Fruit fly (Drosophila melanogaster) whole organism, adult: Measurements from ENCODE around the gene Dhdds.
A peak's percentile ranks its signal among the peaks of the same experiment; 100 is the strongest.

ENCODE experiments used
- CG11617 ChIP-seq: fragments of 200-800 bp; sonication (Bioruptor generic); optimal IDR thresholded peaks from 2 replicates; lab custom pipeline; 2017; ENCODE audit warnings: mild to moderate bottlenecking, missing biosample characterization, missing genetic modification reagents, missing genetic modification characterization
- CG12768 ChIP-seq: fragments of 200-800 bp; sonication (Bioruptor generic); optimal IDR thresholded peaks from 2 replicates; lab custom pipeline; 2017; ENCODE audit warnings: missing biosample characterization, missing genetic modification characterization, mild to moderate bottlenecking, moderate library complexity, missing genetic modification reagents
- CG14711 ChIP-seq: fragments of 200-800 bp; sonication (Bioruptor generic); optimal IDR thresholded peaks from 2 replicates; lab custom pipeline; 2018; ENCODE audit warnings: missing biosample characterization, mild to moderate bottlenecking, missing genetic modification characterization, moderate library complexity
- CG1620 ChIP-seq: fragments of 200-800 bp; sonication (Bioruptor generic); optimal IDR thresholded peaks from 2 replicates; lab custom pipeline; 2016; ENCODE audit warnings: missing biosample characterization, missing genetic modification characterization
- CG33017 ChIP-seq: fragments of 200-800 bp; sonication (Bioruptor generic); optimal IDR thresholded peaks from 2 replicates; lab custom pipeline; 2018; ENCODE audit warnings: missing biosample characterization, mild to moderate bottlenecking, missing genetic modification characterization, moderate library complexity
- CG5204 ChIP-seq: fragments of 200-800 bp; sonication (Bioruptor generic); optimal IDR thresholded peaks from 2 replicates; lab custom pipeline; 2016; ENCODE audit warnings: missing biosample characterization, missing genetic modification characterization
- CG7045 ChIP-seq: fragments of 200-800 bp; sonication (Bioruptor generic); optimal IDR thresholded peaks from 2 replicates; lab custom pipeline; 2017; ENCODE audit warnings: missing biosample characterization, mild to moderate bottlenecking, missing genetic modification characterization
- CG7101 ChIP-seq: fragments of 200-800 bp; sonication (Bioruptor generic); optimal IDR thresholded peaks from 2 replicates; lab custom pipeline; 2018; ENCODE audit warnings: missing biosample characterization, mild to moderate bottlenecking, missing genetic modification characterization, moderate library complexity
- Clk ChIP-seq: fragments of 200-800 bp; sonication (Bioruptor generic); optimal IDR thresholded peaks from 2 replicates; lab custom pipeline; 2017; ENCODE audit warnings: missing biosample characterization, missing genetic modification characterization
- Crg-1 ChIP-seq: fragments of 200-800 bp; sonication (Bioruptor generic); optimal IDR thresholded peaks from 2 replicates; lab custom pipeline; 2016; ENCODE audit warnings: missing biosample characterization, missing genetic modification characterization
- Hr96 ChIP-seq: fragments of 200-800 bp; sonication (Bioruptor generic); optimal IDR thresholded peaks from 2 replicates; lab custom pipeline; 2016; ENCODE audit warnings: missing biosample characterization, missing genetic modification characterization
- Mnt ChIP-seq: fragments of 200-800 bp; sonication (Bioruptor generic); optimal IDR thresholded peaks from 2 replicates; lab custom pipeline; 2016; ENCODE audit warnings: missing biosample characterization, mild to moderate bottlenecking, missing genetic modification characterization
- bab1 ChIP-seq: fragments of 200-800 bp; sonication (Bioruptor generic); optimal IDR thresholded peaks from 3 replicates; lab custom pipeline; 2019; ENCODE audit warnings: missing biosample characterization, mild to moderate bottlenecking, missing genetic modification characterization, moderate library complexity
- cic ChIP-seq: fragments of 200-800 bp; sonication (Bioruptor generic); optimal IDR thresholded peaks from 2 replicates; lab custom pipeline; 2017; ENCODE audit warnings: missing biosample characterization, mild to moderate bottlenecking, missing genetic modification characterization, moderate library complexity
- cnc ChIP-seq, 2 experiments: fragments of >200 bp; optimal IDR thresholded peaks; 2 replicates each; lab custom pipeline; 2017
- kay ChIP-seq: fragments of 200-800 bp; sonication (Bioruptor generic); peaks from one replicate; lab custom pipeline; 2016; ENCODE audit warnings: missing biosample characterization, missing genetic modification characterization, borderline replicate concordance
- ovo ChIP-seq: fragments of 200-800 bp; sonication (Bioruptor generic); optimal IDR thresholded peaks from 2 replicates; lab custom pipeline; 2016; ENCODE audit warnings: missing biosample characterization, missing genetic modification characterization
- pad ChIP-seq: fragments of 200-800 bp; sonication (Bioruptor generic); optimal IDR thresholded peaks from 3 replicates; lab custom pipeline; 2017; ENCODE audit warnings: missing biosample characterization, missing genetic modification characterization, mild to moderate bottlenecking, moderate library complexity, missing genetic modification reagents
- tj ChIP-seq: fragments of 200-800 bp; sonication (Bioruptor generic); optimal IDR thresholded peaks from 3 replicates; lab custom pipeline; 2017; ENCODE audit warnings: missing biosample characterization, mild to moderate bottlenecking, missing genetic modification characterization, moderate library complexity
- toe ChIP-seq: fragments of 200-800 bp; sonication (Bioruptor generic); optimal IDR thresholded peaks from 2 replicates; lab custom pipeline; 2016; ENCODE audit warnings: missing biosample characterization, missing genetic modification characterization

The Dhdds gene

DNA sequence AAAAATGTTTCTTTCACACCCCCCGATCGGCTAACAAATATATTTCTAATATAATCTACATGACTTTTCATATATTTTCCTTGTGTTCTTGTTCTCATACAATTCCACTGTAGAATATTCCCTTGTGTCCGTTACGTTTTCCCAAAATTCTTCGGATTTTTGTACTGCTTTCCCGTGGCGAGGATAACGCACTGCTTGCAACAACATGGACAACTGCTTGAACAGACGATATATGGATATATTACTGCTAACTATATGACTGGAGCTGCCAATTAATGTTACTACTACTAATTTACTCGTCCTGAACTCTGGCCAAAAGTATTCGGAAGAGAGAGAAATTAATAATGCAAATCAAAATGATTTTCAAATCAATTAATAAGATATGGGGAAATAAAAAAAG is 8.2 kb downstream of the Dhdds start:
- TF ChIP-seq Crg-1 (GFP tag; lab: Kevin White, UChicago) (no peak), cnc (optimal IDR thresholded peaks at IDR 0.05; lab: Kevin White, UChicago) (no peak), CG5204 (no peak), CG14711 (tag; lab: Kevin White, UChicago) (no peak), Hr96 (GFP tag; lab: Kevin White, UChicago) (no peak), bab1 (GFP tag; lab: Kevin White, UChicago) (no peak), kay (no peak), ovo (GFP tag; lab: Kevin White, UChicago) (no peak), Mnt (GFP tag; lab: Kevin White, UChicago) (no peak), pad (GFP tag; lab: Kevin White, UChicago) (no peak), cic (GFP tag; lab: Kevin White, UChicago) (no peak), CG1620 (GFP tag; lab: Kevin White, UChicago) (no peak), CG7101 (tag; lab: Kevin White, UChicago) (no peak)

DNA sequence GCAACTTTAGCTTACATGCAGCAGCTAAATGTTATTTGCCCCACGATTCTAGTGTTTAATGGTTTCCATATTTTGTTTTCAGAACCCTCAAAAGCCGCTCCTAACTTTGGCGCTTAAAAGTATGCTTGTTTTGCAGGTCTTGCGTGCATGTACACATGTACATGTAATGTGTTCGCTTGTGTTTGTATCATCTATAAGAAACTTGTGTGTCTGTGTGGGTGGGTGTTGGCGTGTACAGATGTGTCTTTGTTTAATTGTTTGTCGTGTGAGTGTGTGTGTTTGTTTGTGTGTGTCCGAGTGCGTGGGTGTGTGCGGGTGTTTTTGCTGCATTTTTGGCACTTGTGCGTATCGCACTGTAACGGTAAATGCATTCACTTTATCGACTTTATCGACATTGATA is 10.1 kb downstream of the Dhdds start:
- TF ChIP-seq CG5204: no peak
- TF ChIP-seq CG7101 (tag; lab: Kevin White, UChicago): no peak
- no peak for TF ChIP-seq Mnt (GFP tag; lab: Kevin White, UChicago)
- no peak for TF ChIP-seq CG12768
- TF ChIP-seq ovo (GFP tag; lab: Kevin White, UChicago): no peak
- no peak for TF ChIP-seq Hr96 (GFP tag; lab: Kevin White, UChicago)
- TF ChIP-seq toe (GFP tag; lab: Kevin White, UChicago): no peak

DNA sequence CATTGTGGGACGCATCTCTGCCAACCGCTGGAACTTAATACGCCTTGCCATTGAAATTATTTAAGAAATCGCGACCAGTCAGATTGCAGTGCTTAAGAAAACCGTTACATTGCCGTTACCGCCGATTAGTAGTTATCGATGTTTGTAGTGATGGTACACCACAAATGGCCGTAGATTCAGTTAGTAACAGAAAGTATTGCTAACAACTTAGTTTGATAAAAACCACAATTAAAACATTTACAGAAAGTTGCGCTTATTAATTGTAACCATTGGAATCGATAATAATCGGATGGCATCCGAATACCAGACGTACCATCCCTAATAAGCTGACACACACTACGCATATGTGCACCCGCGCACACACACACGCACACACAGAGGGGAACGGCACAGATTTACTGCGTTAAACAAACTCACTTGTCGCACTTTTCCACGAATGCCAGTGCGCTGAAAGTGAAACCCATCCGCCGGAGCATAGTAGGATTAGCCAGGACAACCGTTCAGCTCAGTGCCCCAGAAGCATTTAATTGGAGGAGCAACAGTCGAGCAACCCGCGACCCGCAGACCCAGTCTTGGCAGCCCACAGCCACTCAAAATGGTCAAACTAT is 13.0 kb downstream of the Dhdds start, which contains the start of the genes hdm and Ykt6:
Gene hdm, minus strand, starts transcription at position 51 of the 608 bp plus-strand sequence.
Gene Ykt6, plus strand, starts transcription at position 329 of the 608 bp plus-strand sequence.
- peak; percentile 83 for TF ChIP-seq Mnt (GFP tag; lab: Kevin White, UChicago)
- TF ChIP-seq toe (GFP tag; lab: Kevin White, UChicago): peak; percentile 86
- TF ChIP-seq ovo (GFP tag; lab: Kevin White, UChicago): peak; percentile 92
- TF ChIP-seq cnc (optimal IDR thresholded peaks at IDR 0.05; lab: Kevin White, UChicago): no peak
- TF ChIP-seq kay: no peak
- TF ChIP-seq CG12768: peak; percentile 38
- no peak for TF ChIP-seq CG5204
- peak; percentile 42 for TF ChIP-seq CG33017 (tag; lab: Kevin White, UChicago)
- TF ChIP-seq pad (GFP tag; lab: Kevin White, UChicago): peak; percentile 96
- TF ChIP-seq Clk (GFP tag; lab: Kevin White, UChicago): no peak
- TF ChIP-seq CG14711 (tag; lab: Kevin White, UChicago): peak; percentile 82
- no peak for TF ChIP-seq CG7045 (GFP tag; lab: Kevin White, UChicago)
- TF ChIP-seq tj (GFP tag; lab: Kevin White, UChicago): peak; percentile 72
- TF ChIP-seq cic (GFP tag; lab: Kevin White, UChicago): peak; percentile 11
- peak; percentile 84 for TF ChIP-seq Crg-1 (GFP tag; lab: Kevin White, UChicago)
- TF ChIP-seq bab1 (GFP tag; lab: Kevin White, UChicago): peak; percentile 91
- peak; percentile 88 for TF ChIP-seq CG1620 (GFP tag; lab: Kevin White, UChicago)
- no peak for TF ChIP-seq Hr96 (GFP tag; lab: Kevin White, UChicago)
- TF ChIP-seq CG11617 (GFP tag; lab: Kevin White, UChicago): peak; percentile 77
- TF ChIP-seq CG7101 (tag; lab: Kevin White, UChicago): peak; percentile 84

DNA sequence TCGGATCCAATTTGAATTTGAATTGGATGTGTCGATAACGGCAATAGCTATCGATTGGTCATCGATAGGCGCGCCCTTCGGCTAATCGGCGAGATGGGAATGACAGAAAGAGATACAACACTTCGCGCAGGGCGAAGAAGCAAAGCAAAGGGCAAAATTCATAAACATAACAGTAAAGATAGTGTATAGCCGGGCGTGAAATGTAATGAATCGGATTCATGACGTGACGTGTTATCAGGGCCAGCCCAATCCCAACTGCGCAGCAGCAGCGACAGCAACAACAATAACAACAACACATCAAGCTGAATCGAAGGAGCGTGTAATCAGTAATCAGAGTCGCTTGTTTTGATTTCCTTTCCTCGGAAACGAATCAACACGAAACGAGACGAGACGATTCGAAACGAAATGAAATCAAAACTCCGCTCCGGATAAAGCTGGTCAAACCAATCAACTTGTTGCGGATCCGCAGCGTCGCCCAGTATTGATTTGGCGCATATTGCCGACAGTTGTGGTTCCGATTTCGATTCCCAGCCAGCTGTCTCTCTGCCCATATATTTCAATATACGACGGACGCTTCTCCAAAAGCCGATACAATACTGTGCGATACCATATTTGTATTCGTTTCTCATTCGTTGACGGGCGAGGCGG is 21.0 kb downstream of the Dhdds start, which contains the start of gene snz:
Gene snz, plus strand, starts transcription at position 107 of the 648 bp plus-strand sequence.
- TF ChIP-seq cnc (optimal IDR thresholded peaks at IDR 0.05; lab: Kevin White, UChicago) (no peak), bab1 (GFP tag; lab: Kevin White, UChicago) (peak; percentile 11), CG1620 (GFP tag; lab: Kevin White, UChicago) (no peak), CG11617 (GFP tag; lab: Kevin White, UChicago) (peak; percentile 20), CG33017 (tag; lab: Kevin White, UChicago) (no peak), kay (no peak), Mnt (GFP tag; lab: Kevin White, UChicago) (peak; percentile 35), ovo (GFP tag; lab: Kevin White, UChicago) (peak; percentile 50), CG7045 (GFP tag; lab: Kevin White, UChicago) (no peak), pad (GFP tag; lab: Kevin White, UChicago) (no peak), CG12768 (no peak), CG7101 (tag; lab: Kevin White, UChicago) (peak; percentile 38), Crg-1 (GFP tag; lab: Kevin White, UChicago) (no peak), CG5204 (no peak), CG14711 (tag; lab: Kevin White, UChicago) (peak; percentile 18), cic (GFP tag; lab: Kevin White, UChicago) (peak; percentile 62), Clk (GFP tag; lab: Kevin White, UChicago) (no peak), tj (GFP tag; lab: Kevin White, UChicago) (peak; percentile 46), Hr96 (GFP tag; lab: Kevin White, UChicago) (no peak), toe (GFP tag; lab: Kevin White, UChicago) (no peak)

DNA sequence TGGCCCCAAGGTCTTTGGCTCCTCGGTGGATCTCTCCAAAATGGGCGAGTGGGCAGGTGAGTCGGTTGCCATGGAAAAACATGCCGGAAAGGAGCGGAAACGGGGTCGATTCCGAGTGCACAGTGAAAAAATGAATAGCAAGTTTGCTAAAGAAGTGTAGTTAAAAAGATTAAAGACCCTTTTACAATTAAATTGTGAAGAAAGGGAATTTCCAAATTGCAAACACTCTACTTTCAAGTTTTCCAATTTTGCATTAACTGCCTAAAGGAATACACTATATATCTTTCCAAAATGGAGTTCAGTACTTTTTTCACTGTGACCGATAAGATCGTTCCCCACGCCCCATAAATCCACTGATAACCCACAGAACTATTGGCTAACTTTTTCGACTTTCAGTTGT is 23.7 kb downstream of the Dhdds start:
- TF ChIP-seq CG7101 (tag; lab: Kevin White, UChicago): no peak
- no peak for TF ChIP-seq Crg-1 (GFP tag; lab: Kevin White, UChicago)
- TF ChIP-seq CG7045 (GFP tag; lab: Kevin White, UChicago): no peak
- no peak for TF ChIP-seq Hr96 (GFP tag; lab: Kevin White, UChicago)
- no peak for TF ChIP-seq Mnt (GFP tag; lab: Kevin White, UChicago)
- TF ChIP-seq pad (GFP tag; lab: Kevin White, UChicago): no peak
- no peak for TF ChIP-seq ovo (GFP tag; lab: Kevin White, UChicago)
- no peak for TF ChIP-seq cic (GFP tag; lab: Kevin White, UChicago)
- TF ChIP-seq CG1620 (GFP tag; lab: Kevin White, UChicago): no peak
- no peak for TF ChIP-seq CG5204
- TF ChIP-seq CG14711 (tag; lab: Kevin White, UChicago): no peak
- TF ChIP-seq CG12768: no peak
- no peak for TF ChIP-seq bab1 (GFP tag; lab: Kevin White, UChicago)
- TF ChIP-seq CG33017 (tag; lab: Kevin White, UChicago): no peak
- no peak for TF ChIP-seq CG11617 (GFP tag; lab: Kevin White, UChicago)
- TF ChIP-seq Clk (GFP tag; lab: Kevin White, UChicago): no peak
- TF ChIP-seq toe (GFP tag; lab: Kevin White, UChicago): no peak
